Fruit fly (Drosophila melanogaster): ENCODE data around the gene Or35a.

- TF ChIP-seq Sin3A (optimal IDR thresholded peaks at IDR 0.05) (no peak), ttk (optimal IDR thresholded peaks at IDR 0.05) (no peak)
Measured at dm6 chr2L:15616251-15616650, 7.1 kb downstream of the Or35a start, which contains the start of gene CG15253.

All from Kc167 (cell line).